Worm (Caenorhabditis elegans): ENCODE results near the gene F17A2.13.

- TF ChIP-seq ama-1 (optimal IDR thresholded peaks at IDR 0.05) (no peak), hmbx-1 (tag; optimal IDR thresholded peaks at IDR 0.05) (no peak), tbx-37 (GFP tag; conservative IDR thresholded peaks at IDR 0.05) (no peak), hmg-4 (GFP tag; optimal IDR thresholded peaks at IDR 0.05) (no peak), B0310.2 (tag; optimal IDR thresholded peaks at IDR 0.05) (no peak), hnd-1 (tag; optimal IDR thresholded peaks at IDR 0.05) (no peak)
These were observed 7.1 kb upstream of the F17A2.13 start for ce11 chrX:12314395-12314794.
